Fruit fly (Drosophila melanogaster): ENCODE data around the gene Iml1.

DNA sequence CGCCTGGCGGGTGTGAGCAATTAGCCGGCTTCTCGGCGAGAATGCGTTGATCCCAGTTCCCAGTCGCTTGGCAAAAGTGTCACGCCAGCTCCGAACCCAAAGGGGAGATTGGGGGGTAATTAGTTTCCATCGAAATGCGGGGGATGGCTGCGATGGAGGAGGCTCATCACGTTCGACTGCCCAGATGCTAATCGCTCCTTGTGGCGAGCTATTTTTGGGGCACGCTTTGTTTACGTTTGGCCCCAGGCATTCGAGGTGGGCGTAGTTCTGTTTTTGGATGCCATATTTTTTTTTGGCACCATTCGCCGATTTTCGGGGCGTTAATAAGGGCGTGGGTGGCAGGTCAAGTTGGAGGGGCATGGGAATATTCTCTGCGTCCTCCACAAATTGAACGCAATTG lies 46.4 kb upstream of the Iml1 start:
- TF ChIP-seq Sin3A (optimal IDR thresholded peaks at IDR 0.05): no peak
- TF ChIP-seq h (optimal IDR thresholded peaks at IDR 0.05): no peak
- TF ChIP-seq psq (optimal IDR thresholded peaks at IDR 0.05): no peak

Data from Kc167 (cell line).